Fruit fly (Drosophila melanogaster): Measurements from ENCODE around the gene Syt7.
"Not testable (repeated sequence)": the region's sequence is repeated elsewhere in the genome, so short reads cannot be mapped to it uniquely, and the experiment has no call there.

The Syt7 gene

dm6 chr4:306431-307342 is at the start of gene Syt7:
Syt7 (minus strand) TSS chr4:306481.
- not testable (repeated sequence) for TF ChIP-seq noc (tag; optimal IDR thresholded peaks at IDR 0.05)

dm6 chr4:336021-336420 is 29.7 kb upstream of the Syt7 start:
- no peak for TF ChIP-seq noc (tag; optimal IDR thresholded peaks at IDR 0.05)

- no peak for TF ChIP-seq noc (tag; optimal IDR thresholded peaks at IDR 0.05)
Observed at dm6 chr4:332268-332667, 26.0 kb upstream of the Syt7 start.

- TF ChIP-seq noc (tag; optimal IDR thresholded peaks at IDR 0.05), result no peak
Observed at dm6 chr4:329119-329518, 22.8 kb upstream of the Syt7 start.

dm6 chr4:318795-319194 is 12.5 kb upstream of the Syt7 start:
- TF ChIP-seq noc (tag; optimal IDR thresholded peaks at IDR 0.05), result no peak

dm6 chr4:315322-315721 is 9.0 kb upstream of the Syt7 start:
- TF ChIP-seq noc (tag; optimal IDR thresholded peaks at IDR 0.05), result no peak

dm6 chr4:314672-315266 is 8.5 kb upstream of the Syt7 start, which contains the start of gene Rnf11:
Rnf11 (plus strand) TSS chr4:314923.
- no peak for TF ChIP-seq noc (tag; optimal IDR thresholded peaks at IDR 0.05)

dm6 chr4:313696-314104 is 7.4 kb upstream of the Syt7 start, which contains the start of gene Zip102B:
Zip102B (minus strand) TSS chr4:314087.
- no peak for TF ChIP-seq noc (tag; optimal IDR thresholded peaks at IDR 0.05)

dm6 chr4:310670-311069 is 4.4 kb upstream of the Syt7 start:
- TF ChIP-seq noc (tag; optimal IDR thresholded peaks at IDR 0.05), result no peak

dm6 chr4:307931-308330 is 1.6 kb upstream of the Syt7 start, which contains the start of gene Rad23:
Rad23 (plus strand) TSS chr4:308093.
- TF ChIP-seq noc (tag; optimal IDR thresholded peaks at IDR 0.05), result no peak

dm6 chr4:305697-306096 is 584 bp downstream of the Syt7 start:
- no peak for TF ChIP-seq noc (tag; optimal IDR thresholded peaks at IDR 0.05)

dm6 chr4:292403-292802 is 13.9 kb downstream of the Syt7 start:
- no peak for TF ChIP-seq noc (tag; optimal IDR thresholded peaks at IDR 0.05)

dm6 chr4:276325-276724 is 30.0 kb downstream of the Syt7 start, which contains the start of gene NfI:
NfI (minus strand) TSS chr4:276369.
- no peak for TF ChIP-seq noc (tag; optimal IDR thresholded peaks at IDR 0.05)

dm6 chr4:274704-275103 is 31.6 kb downstream of the Syt7 start:
- TF ChIP-seq noc (tag; optimal IDR thresholded peaks at IDR 0.05), result no peak

- TF ChIP-seq noc (tag; optimal IDR thresholded peaks at IDR 0.05), result no peak
Observed at dm6 chr4:261484-262070, 44.7 kb downstream of the Syt7 start.

- no peak for TF ChIP-seq noc (tag; optimal IDR thresholded peaks at IDR 0.05)
Observed at dm6 chr4:254697-255096, 51.6 kb downstream of the Syt7 start, which contains the start of gene RhoGAP102A. RhoGAP102A (plus strand) TSS chr4:254997.

dm6 chr4:253176-253575 is 53.1 kb downstream of the Syt7 start, which contains the start of gene dpr7:
dpr7 (minus strand) TSS chr4:253329.
- no peak for TF ChIP-seq noc (tag; optimal IDR thresholded peaks at IDR 0.05)
